Fruit fly (Drosophila melanogaster) whole organism, pupa: ENCODE data around the gene CG32221.
A peak's percentile ranks its signal among the peaks of the same experiment; 100 is the strongest.

ENCODE experiments used
- CG10348 ChIP-seq: fragments of 200-800 bp; sonication (Bioruptor generic); IDR thresholded peaks from 2 replicates; pipeline ENCODE4 v1.3.6; 2022; ENCODE audit warnings: missing biosample characterization, missing genetic modification characterization
- CG34367 ChIP-seq: fragments of 200-800 bp; sonication (Bioruptor generic); optimal IDR thresholded peaks from 2 replicates; lab custom pipeline; 2018; ENCODE audit warnings: missing biosample characterization, mild to moderate bottlenecking, missing genetic modification characterization
- CG8301 ChIP-seq: fragments of 200-800 bp; sonication (Bioruptor generic); optimal IDR thresholded peaks from 2 replicates; lab custom pipeline; 2018; ENCODE audit warnings: missing biosample characterization, mild to moderate bottlenecking, missing genetic modification characterization
- D1 ChIP-seq: fragments of 200-800 bp; sonication (Bioruptor generic); optimal IDR thresholded peaks from 2 replicates; lab custom pipeline; 2018; ENCODE audit warnings: missing biosample characterization, mild to moderate bottlenecking, missing genetic modification characterization, moderate library complexity
- Pif1A ChIP-seq: fragments of 200-800 bp; sonication (Bioruptor generic); optimal IDR thresholded peaks from 3 replicates; lab custom pipeline; 2016; ENCODE audit warnings: missing biosample characterization, missing genetic modification characterization
- Pif1B ChIP-seq: fragments of 200-800 bp; sonication (Bioruptor generic); optimal IDR thresholded peaks from 3 replicates; lab custom pipeline; 2016; ENCODE audit warnings: missing biosample characterization, missing genetic modification characterization
- fd96Ca ChIP-seq: fragments of 200-800 bp; sonication (Bioruptor generic); IDR thresholded peaks from 3 replicates; pipeline ENCODE4 v1.3.6; 2022; ENCODE audit warnings: missing biosample characterization, missing genetic modification characterization
- gl ChIP-seq: fragments of 200-800 bp; sonication (Bioruptor generic); optimal IDR thresholded peaks from 2 replicates; lab custom pipeline; 2018; ENCODE audit warnings: missing biosample characterization, mild to moderate bottlenecking, missing genetic modification characterization
- rn ChIP-seq: fragments of 200-800 bp; sonication (Bioruptor generic); IDR thresholded peaks from 2 replicates; pipeline ENCODE4 v1.3.6; 2022; ENCODE audit warnings: missing biosample characterization, missing genetic modification characterization

dm6 chr3L:19817807-19818531 lies 16.5 kb upstream of the CG32221 start, which contains the start of the genes Fibp and Deaf1:
- 0 out of 2 replicates have a peak, but pooled peaks have one; percentile 26 for TF ChIP-seq rn (GFP tag; lab: Robert Waterston, UW)
- TF ChIP-seq Pif1B (GFP tag; lab: Kevin White, UChicago), result no peak
- TF ChIP-seq gl (tag; lab: Kevin White, UChicago), result no peak
- peak; percentile 53 for TF ChIP-seq CG34367
- peak; percentile 51 for TF ChIP-seq CG8301
- TF ChIP-seq Pif1A (GFP tag; lab: Kevin White, UChicago), result no peak
- TF ChIP-seq fd96Ca, result peak; percentile 45; the same call in 1 of the 3 replicates
- no peak for TF ChIP-seq D1 (tag; lab: Kevin White, UChicago)
- no peak for TF ChIP-seq CG10348 (GFP tag; lab: Robert Waterston, UW)
